Worm (Caenorhabditis elegans) whole organism, early embryonic: ENCODE results near the gene B0035.22.

ENCODE experiments used
- B0310.2 ChIP-seq: sonication (generic microtip); optimal IDR thresholded peaks from 2 replicates; lab custom pipeline; 2016; ENCODE audit warnings: mild to moderate bottlenecking, missing genetic modification characterization, missing compliant biosample characterization
- F13C5.2 ChIP-seq: sonication (generic microtip); optimal IDR thresholded peaks from 2 replicates; lab custom pipeline; 2017; ENCODE audit warnings: mild to moderate bottlenecking, missing genetic modification characterization, inconsistent platforms, missing compliant biosample characterization
- aly-1 ChIP-seq: sonication (generic microtip); optimal IDR thresholded peaks from 2 replicates; lab custom pipeline; 2016; ENCODE audit warnings: missing genetic modification characterization, missing compliant biosample characterization
- ama-1 ChIP-seq: fragments of 150-350 bp; optimal IDR thresholded peaks from 2 replicates; lab custom pipeline; 2014
- ceh-13 ChIP-seq: fragments of 200-800 bp; sonication (Bioruptor generic); optimal IDR thresholded peaks from 2 replicates; lab custom pipeline; 2018; ENCODE audit warnings: mild to moderate bottlenecking, missing genetic modification characterization, missing compliant biosample characterization
- ceh-36 ChIP-seq: sonication (generic microtip); optimal IDR thresholded peaks from 2 replicates; lab custom pipeline; 2016; ENCODE audit warnings: missing genetic modification characterization, inconsistent platforms, missing compliant biosample characterization
- ets-7 ChIP-seq: sonication (generic microtip); optimal IDR thresholded peaks from 2 replicates; lab custom pipeline; 2016; ENCODE audit warnings: missing genotype, missing genetic modification characterization, missing compliant biosample characterization
- flt-1 ChIP-seq: fragments of 200-800 bp; sonication (Bioruptor generic); IDR thresholded peaks from 2 replicates; pipeline ENCODE4 v1.3.6; 2022; ENCODE audit warnings: missing genetic modification characterization, missing compliant biosample characterization
- hmbx-1 ChIP-seq: sonication (generic microtip); optimal IDR thresholded peaks from 2 replicates; lab custom pipeline; 2016; ENCODE audit warnings: mild to moderate bottlenecking, missing genetic modification characterization, missing compliant biosample characterization
- hmg-4 ChIP-seq: fragments of 200-800 bp; sonication (Bioruptor generic); optimal IDR thresholded peaks from 2 replicates; lab custom pipeline; 2018; ENCODE audit warnings: mild to moderate bottlenecking, missing genetic modification characterization, missing compliant biosample characterization
- hnd-1 ChIP-seq: sonication (generic microtip); optimal IDR thresholded peaks from 2 replicates; lab custom pipeline; 2016; ENCODE audit warnings: missing genetic modification characterization, missing compliant biosample characterization
- pes-1 ChIP-seq: fragments of 200-800 bp; sonication (Bioruptor generic); IDR thresholded peaks from 2 replicates; pipeline ENCODE4 v1.3.6; 2022; ENCODE audit warnings: missing genetic modification reagents, missing genetic modification characterization, missing compliant biosample characterization
- scrt-1 ChIP-seq: fragments of 200-800 bp; sonication (Bioruptor generic); IDR thresholded peaks from 2 replicates; pipeline ENCODE4 v1.3.6; 2022; ENCODE audit warnings: missing genetic modification characterization, missing compliant biosample characterization
- sea-1 ChIP-seq: fragments of 200-800 bp; sonication (Bioruptor generic); conservative IDR thresholded peaks from 2 replicates; pipeline ENCODE4 v1.3.6; 2022; ENCODE audit warnings: missing genetic modification characterization, missing compliant biosample characterization
- tbx-11 ChIP-seq: fragments of 200-800 bp; sonication (Bioruptor generic); IDR thresholded peaks from 2 replicates; pipeline ENCODE4 v1.3.6; 2022; ENCODE audit warnings: missing genetic modification characterization, missing compliant biosample characterization
- tbx-37 ChIP-seq: fragments of 200-800 bp; sonication (Bioruptor generic); conservative IDR thresholded peaks from 2 replicates; pipeline ENCODE4 v1.3.6; 2022; ENCODE audit warnings: missing genetic modification reagents, missing genetic modification characterization, missing compliant biosample characterization
- tra-4 ChIP-seq: sonication (generic microtip); optimal IDR thresholded peaks from 2 replicates; lab custom pipeline; 2017; ENCODE audit warnings: missing genetic modification characterization, missing compliant biosample characterization

Gene B0035.22

ce11 chrIV:11314885-11315284, at the start of gene B0035.22, which contains the start of the genes B0035.3 and pfd-4:
B0035.22 (plus strand) TSS chrIV:11315153.
B0035.3 (minus strand) TSS chrIV:11314998.
pfd-4 (plus strand) TSS chrIV:11315207.
- peak; percentile 71 for TF ChIP-seq tbx-37 (GFP tag; lab: Robert Waterston, UW)
- TF ChIP-seq scrt-1, result no peak

DNA sequence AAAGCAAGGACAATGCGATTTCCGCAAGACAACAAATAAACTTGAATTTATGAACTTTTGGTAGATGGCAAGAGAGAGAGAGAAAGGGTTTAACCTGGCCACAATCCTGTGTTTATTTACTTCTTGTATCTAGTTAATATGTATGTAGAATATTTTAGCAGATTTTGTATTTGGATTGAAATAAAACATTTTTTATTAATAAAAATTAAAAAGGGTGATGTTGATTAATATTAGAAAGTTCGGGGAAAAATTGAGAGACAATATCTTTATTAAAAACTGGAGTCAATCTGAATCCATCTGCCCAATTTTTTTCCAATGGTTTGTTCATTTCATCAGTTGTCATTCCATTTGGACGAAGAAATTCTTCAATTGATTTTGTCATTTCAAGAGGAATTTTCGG, 48.9 kb upstream of the B0035.22 start, which contains the start of gene col-127:
Gene col-127, minus strand, starts transcription at position 101 of the 400 bp plus-strand sequence.
- no peak for TF ChIP-seq ama-1
- no peak for TF ChIP-seq hmg-4 (GFP tag; lab: Kevin White, UChicago)
- no peak for TF ChIP-seq ets-7 (tag; lab: Kevin White, UChicago)
- no peak for TF ChIP-seq flt-1 (GFP tag; lab: Robert Waterston, UW)
- TF ChIP-seq hnd-1 (tag; lab: Kevin White, UChicago), result no peak
- TF ChIP-seq tra-4 (tag; lab: Kevin White, UChicago), result no peak
- no peak for TF ChIP-seq pes-1
- TF ChIP-seq scrt-1, result no peak
- no peak for TF ChIP-seq ceh-36 (tag; lab: Kevin White, UChicago)
- no peak for TF ChIP-seq ceh-13 (GFP tag; lab: Kevin White, UChicago)
- no peak for TF ChIP-seq tbx-11 (GFP tag; lab: Robert Waterston, UW)
- TF ChIP-seq sea-1 (GFP tag; lab: Robert Waterston, UW), result no peak
- TF ChIP-seq aly-1, result no peak
- TF ChIP-seq hmbx-1 (tag; lab: Kevin White, UChicago), result no peak
- no peak for TF ChIP-seq B0310.2 (tag; lab: Kevin White, UChicago)
- no peak for TF ChIP-seq F13C5.2 (tag; lab: Kevin White, UChicago)
- no peak for TF ChIP-seq tbx-37 (GFP tag; lab: Robert Waterston, UW)

- TF ChIP-seq ceh-13 (GFP tag; lab: Kevin White, UChicago) (no peak), F13C5.2 (tag; lab: Kevin White, UChicago) (no peak), pes-1 (no peak), hnd-1 (tag; lab: Kevin White, UChicago) (no peak), ceh-36 (tag; lab: Kevin White, UChicago) (no peak), aly-1 (no peak), hmbx-1 (tag; lab: Kevin White, UChicago) (no peak), tra-4 (tag; lab: Kevin White, UChicago) (no peak), flt-1 (GFP tag; lab: Robert Waterston, UW) (no peak), sea-1 (GFP tag; lab: Robert Waterston, UW) (no peak), B0310.2 (tag; lab: Kevin White, UChicago) (no peak), hmg-4 (GFP tag; lab: Kevin White, UChicago) (no peak), ets-7 (tag; lab: Kevin White, UChicago) (no peak), tbx-11 (GFP tag; lab: Robert Waterston, UW) (no peak), tbx-37 (GFP tag; lab: Robert Waterston, UW) (no peak)
These were observed 45.5 kb upstream of the B0035.22 start for ce11 chrIV:11269483-11269882.

- TF ChIP-seq hmg-4 (GFP tag; lab: Kevin White, UChicago), result no peak
- TF ChIP-seq flt-1 (GFP tag; lab: Robert Waterston, UW), result no peak
- no peak for TF ChIP-seq scrt-1
These were observed 43.7 kb upstream of the B0035.22 start, which contains the start of gene nhr-7 for ce11 chrIV:11271262-11271661. nhr-7 (minus strand) TSS chrIV:11271362.

- TF ChIP-seq ets-7 (tag; lab: Kevin White, UChicago) (no peak), hmg-4 (GFP tag; lab: Kevin White, UChicago) (no peak), tra-4 (tag; lab: Kevin White, UChicago) (no peak), tbx-11 (GFP tag; lab: Robert Waterston, UW) (no peak), ama-1 (no peak), F13C5.2 (tag; lab: Kevin White, UChicago) (no peak), scrt-1 (no peak)
These were observed 41.8 kb upstream of the B0035.22 start, which contains the start of gene gtl-2 for ce11 chrIV:11273151-11273550. gtl-2 (plus strand) TSS chrIV:11273451.

- TF ChIP-seq tra-4 (tag; lab: Kevin White, UChicago) (no peak), ets-7 (tag; lab: Kevin White, UChicago) (no peak), ama-1 (no peak), pes-1 (no peak), aly-1 (no peak), hnd-1 (tag; lab: Kevin White, UChicago) (no peak), flt-1 (GFP tag; lab: Robert Waterston, UW) (no peak), tbx-37 (GFP tag; lab: Robert Waterston, UW) (no peak), F13C5.2 (tag; lab: Kevin White, UChicago) (no peak), scrt-1 (no peak), sea-1 (GFP tag; lab: Robert Waterston, UW) (no peak), hmbx-1 (tag; lab: Kevin White, UChicago) (no peak), hmg-4 (GFP tag; lab: Kevin White, UChicago) (no peak), ceh-13 (GFP tag; lab: Kevin White, UChicago) (no peak), ceh-36 (tag; lab: Kevin White, UChicago) (no peak), tbx-11 (GFP tag; lab: Robert Waterston, UW) (no peak), B0310.2 (tag; lab: Kevin White, UChicago) (no peak)
These were observed 38.9 kb upstream of the B0035.22 start for ce11 chrIV:11276026-11276425.

- TF ChIP-seq scrt-1 (no peak), ama-1 (no peak), F13C5.2 (tag; lab: Kevin White, UChicago) (no peak), ets-7 (tag; lab: Kevin White, UChicago) (no peak), flt-1 (GFP tag; lab: Robert Waterston, UW) (no peak), sea-1 (GFP tag; lab: Robert Waterston, UW) (no peak), tra-4 (tag; lab: Kevin White, UChicago) (no peak), hnd-1 (tag; lab: Kevin White, UChicago) (no peak), ceh-36 (tag; lab: Kevin White, UChicago) (no peak), tbx-37 (GFP tag; lab: Robert Waterston, UW) (no peak), B0310.2 (tag; lab: Kevin White, UChicago) (no peak)
These were observed 30.8 kb upstream of the B0035.22 start for ce11 chrIV:11284102-11284531.
